Worm (Caenorhabditis elegans): ENCODE measurements around the gene mml-1.
A peak's percentile ranks its signal among the peaks of the same experiment; 100 is the strongest.

Gene mml-1

ce11 chrIII:7336214-7336613 lies 38.3 kb downstream of the mml-1 start, which contains the start of gene gsp-2:
Gene gsp-2 (plus strand): TSS chrIII:7336587.
- TF ChIP-seq snpc-4 (tag; optimal IDR thresholded peaks at IDR 0.05), result no peak
- peak; percentile 60 for TF ChIP-seq tbx-2 (tag; optimal IDR thresholded peaks at IDR 0.05)
- TF ChIP-seq unc-30 (tag; optimal IDR thresholded peaks at IDR 0.05), result no peak
- TF ChIP-seq fkh-10 (GFP tag; optimal IDR thresholded peaks at IDR 0.05), result no peak
- peak; percentile 46 for TF ChIP-seq jun-1 (tag; optimal IDR thresholded peaks at IDR 0.05)
- TF ChIP-seq rnt-1 (tag; optimal IDR thresholded peaks at IDR 0.05), result peak; percentile 56
- TF ChIP-seq blmp-1 (tag; optimal IDR thresholded peaks at IDR 0.05), result peak; percentile 78
- no peak for TF ChIP-seq alr-1 (tag; optimal IDR thresholded peaks at IDR 0.05; ENCODE audit: borderline replicate concordance)
- peak; percentile 73 for TF ChIP-seq isw-1 (GFP tag; IDR thresholded peaks at IDR 0.05)
- no peak for TF ChIP-seq C34B4.2 (tag; optimal IDR thresholded peaks at IDR 0.05)
- TF ChIP-seq nhr-28 (tag; optimal IDR thresholded peaks at IDR 0.05), result no peak
- no peak for TF ChIP-seq C04F5.9 (tag; optimal IDR thresholded peaks at IDR 0.05)
- peak; percentile 52 to 67 (median 60) for TF ChIP-seq ceh-82 (tag; optimal IDR thresholded peaks at IDR 0.05)
- TF ChIP-seq unc-130 (tag; optimal IDR thresholded peaks at IDR 0.05), result peak; percentile 81
- no peak for TF ChIP-seq unc-98 (GFP tag; IDR thresholded peaks at IDR 0.05)
- TF ChIP-seq irx-1 (tag; optimal IDR thresholded peaks at IDR 0.05), result no peak
- TF ChIP-seq vab-15 (tag; optimal IDR thresholded peaks at IDR 0.05), result peak; percentile 81
- no peak for TF ChIP-seq unc-62 (GFP tag; optimal IDR thresholded peaks at IDR 0.05)
- TF ChIP-seq zag-1 (tag; optimal IDR thresholded peaks at IDR 0.05), result no peak
- peak; percentile 58 for TF ChIP-seq swsn-7 (tag; optimal IDR thresholded peaks at IDR 0.05)
- no peak for TF ChIP-seq zip-4 (GFP tag; optimal IDR thresholded peaks at IDR 0.05)
- peak; percentile 92 for TF ChIP-seq lin-15B (tag; optimal IDR thresholded peaks at IDR 0.05)
- TF ChIP-seq ceh-90 (tag; optimal IDR thresholded peaks at IDR 0.05), result no peak
- TF ChIP-seq nhr-47 (tag; optimal IDR thresholded peaks at IDR 0.05), result peak; percentile 57
- 0 out of 2 replicates have a peak, but pooled peaks have one; percentile 5 for TF ChIP-seq grh-1 (GFP tag; IDR thresholded peaks at IDR 0.05)
- TF ChIP-seq nhr-20 (tag; optimal IDR thresholded peaks at IDR 0.05), result peak; percentile 74
- TF ChIP-seq elt-2 (tag; optimal IDR thresholded peaks at IDR 0.05), result no peak
- TF ChIP-seq efl-3 (GFP tag; optimal IDR thresholded peaks at IDR 0.05), result no peak
- no peak for TF ChIP-seq ceh-63 (GFP tag; optimal IDR thresholded peaks at IDR 0.05)
- TF ChIP-seq Y116A8C.19 (tag; optimal IDR thresholded peaks at IDR 0.05; ENCODE audit: borderline replicate concordance), result no peak
- TF ChIP-seq fkh-4 (tag; optimal IDR thresholded peaks at IDR 0.05; ENCODE audit: borderline replicate concordance), result no peak
- peak; percentile 81 for TF ChIP-seq nhr-19 (GFP tag; conservative IDR thresholded peaks at IDR 0.05)
- TF ChIP-seq xbp-1 (tag; optimal IDR thresholded peaks at IDR 0.05), result peak; percentile 63
- no peak for TF ChIP-seq nhr-12 (tag; optimal IDR thresholded peaks at IDR 0.05)
- TF ChIP-seq F16B12.6 (tag; optimal IDR thresholded peaks at IDR 0.05), result no peak
- peak; percentile 85 for TF ChIP-seq skn-1 (tag; optimal IDR thresholded peaks at IDR 0.05)
- TF ChIP-seq lsy-2 (tag; optimal IDR thresholded peaks at IDR 0.05), result peak; percentile 94 to 98
- TF ChIP-seq ceh-88 (GFP tag; IDR thresholded peaks at IDR 0.05), result no peak; the same call in 1 of the 2 replicates
- TF ChIP-seq aha-1 (tag; optimal IDR thresholded peaks at IDR 0.05), result no peak
- TF ChIP-seq ztf-4 (tag; optimal IDR thresholded peaks at IDR 0.05), result peak; percentile 36
- TF ChIP-seq mep-1 (tag; optimal IDR thresholded peaks at IDR 0.05), result peak; percentile 65
- TF ChIP-seq lin-39 (tag; optimal IDR thresholded peaks at IDR 0.05), result no peak
- no peak for TF ChIP-seq sup-37 (GFP tag; optimal IDR thresholded peaks at IDR 0.05)
- no peak for TF ChIP-seq aly-2 (tag; optimal IDR thresholded peaks at IDR 0.05)
- TF ChIP-seq dsc-1 (tag; optimal IDR thresholded peaks at IDR 0.05), result peak; percentile 53
- TF ChIP-seq lin-13 (GFP tag; optimal IDR thresholded peaks at IDR 0.05), result peak; percentile 72
- TF ChIP-seq nhr-11 (tag; optimal IDR thresholded peaks at IDR 0.05), result no peak
- no peak for TF ChIP-seq mef-2 (tag; optimal IDR thresholded peaks at IDR 0.05)
- TF ChIP-seq nhr-77 (tag; optimal IDR thresholded peaks at IDR 0.05), result peak; percentile 57
- peak; percentile 81 for TF ChIP-seq snu-23 (GFP tag; optimal IDR thresholded peaks at IDR 0.05)
- TF ChIP-seq dpl-1 (GFP tag; optimal IDR thresholded peaks at IDR 0.05), result peak; percentile 66 to 74 (median 70)
- TF ChIP-seq ama-1 (optimal IDR thresholded peaks at IDR 0.05), result no peak
- peak; percentile 51 for TF ChIP-seq nhr-90 (tag; optimal IDR thresholded peaks at IDR 0.05; ENCODE audit: poor library complexity)
- TF ChIP-seq elt-3 (tag; optimal IDR thresholded peaks at IDR 0.05), result peak in 3 of 6 experiments; percentile 29 to 89 (median 51)
